Worm (Caenorhabditis elegans): ENCODE measurements around the gene zipt-16.

ce11 chrV:11492456-11492855, 29.6 kb downstream of the zipt-16 start, which contains the start of gene T11F9.21:
- TF ChIP-seq fos-1 (tag; optimal IDR thresholded peaks at IDR 0.05), result no peak
- no peak for TF ChIP-seq ceh-28 (tag; optimal IDR thresholded peaks at IDR 0.05)
- no peak for TF ChIP-seq egl-27 (tag; optimal IDR thresholded peaks at IDR 0.05)
- no peak for TF ChIP-seq ceh-44 (GFP tag; IDR thresholded peaks at IDR 0.05)
- TF ChIP-seq pqm-1 (tag; optimal IDR thresholded peaks at IDR 0.05), result no peak
- no peak for TF ChIP-seq ama-1 (optimal IDR thresholded peaks at IDR 0.05)

Data from whole organism, L4 larva.